Fruit fly (Drosophila melanogaster) whole organism, embryonic: ENCODE results near the gene Elp4.

Source experiments
- Awh ChIP-seq: fragments of 200-800 bp; sonication (Bioruptor generic); IDR thresholded peaks from 2 replicates; pipeline ENCODE4, ENCODE4 v1.3.6; 2022; ENCODE audit warnings: missing biosample characterization, missing genetic modification characterization
- C15 ChIP-seq: fragments of 200-800 bp; sonication (Bioruptor generic); IDR thresholded peaks from 3 replicates; pipeline ENCODE4 v1.3.6; 2022; ENCODE audit warnings: missing biosample characterization, missing genetic modification characterization
- CG11560 ChIP-seq: fragments of 200-800 bp; sonication (Bioruptor generic); IDR thresholded peaks from 3 replicates; pipeline ENCODE4 v1.3.6; 2022; ENCODE audit warnings: missing biosample characterization, missing genetic modification characterization
- CG11695 ChIP-seq: fragments of 200-800 bp; sonication (Bioruptor generic); IDR thresholded peaks from 3 replicates; pipeline ENCODE4 v1.3.6; 2022; ENCODE audit warnings: missing biosample characterization, missing genetic modification characterization
- CG12071 ChIP-seq: fragments of 200-800 bp; sonication (Bioruptor generic); optimal IDR thresholded peaks from 3 replicates; lab custom pipeline; 2018; ENCODE audit warnings: missing biosample characterization, mild to moderate bottlenecking, missing genetic modification characterization
- CG12104 ChIP-seq: fragments of 200-800 bp; sonication (Bioruptor generic); optimal IDR thresholded peaks from 3 replicates; lab custom pipeline; 2016; ENCODE audit warnings: missing biosample characterization, missing genetic modification characterization
- CG14667 ChIP-seq: fragments of 200-800 bp; sonication (Bioruptor generic); IDR thresholded peaks from 2 replicates; pipeline ENCODE4 v1.3.6; 2022; ENCODE audit warnings: missing biosample characterization, missing genetic modification characterization
- CG15601 ChIP-seq: fragments of 200-800 bp; sonication (Bioruptor generic); optimal IDR thresholded peaks from 3 replicates; lab custom pipeline; 2019; ENCODE audit warnings: missing biosample characterization, mild to moderate bottlenecking, missing genetic modification characterization, moderate library complexity
- CG2129 ChIP-seq: fragments of 200-800 bp; sonication (Bioruptor generic); IDR thresholded peaks from 2 replicates; pipeline ENCODE4 v1.3.6; 2022; ENCODE audit warnings: missing biosample characterization, missing genetic modification characterization; ENCODE audit not compliant: partially characterized antibody
- CG2199 ChIP-seq: fragments of 200-800 bp; sonication (Bioruptor generic); IDR thresholded peaks from 3 replicates; pipeline ENCODE4 v1.3.6; 2022; ENCODE audit warnings: missing biosample characterization, missing genetic modification characterization
- CG2202 ChIP-seq: fragments of 200-800 bp; sonication (Bioruptor generic); optimal IDR thresholded peaks from 2 replicates; lab custom pipeline; 2018; ENCODE audit warnings: missing biosample characterization, mild to moderate bottlenecking, missing genetic modification characterization
- CG31365 ChIP-seq: fragments of 200-800 bp; sonication (Bioruptor generic); optimal IDR thresholded peaks from 2 replicates; lab custom pipeline; 2018; ENCODE audit warnings: missing biosample characterization, mild to moderate bottlenecking, missing genetic modification characterization
- CG4424 ChIP-seq: fragments of 200-800 bp; sonication (Bioruptor generic); optimal IDR thresholded peaks from 3 replicates; lab custom pipeline; 2016; ENCODE audit warnings: missing biosample characterization, missing genetic modification characterization
- CG7372 ChIP-seq: fragments of 200-800 bp; sonication (Bioruptor generic); IDR thresholded peaks from 2 replicates; pipeline ENCODE4 v1.3.6; 2022; ENCODE audit warnings: missing biosample characterization, missing genetic modification characterization
- CG8281 ChIP-seq: fragments of 200-800 bp; sonication (Bioruptor generic); optimal IDR thresholded peaks from 2 replicates; lab custom pipeline; 2018; ENCODE audit warnings: missing biosample characterization, mild to moderate bottlenecking, missing genetic modification characterization, moderate library complexity
- CG8290 ChIP-seq, 3 experiments: fragments of 200-800 bp; sonication (Bioruptor generic); optimal IDR thresholded peaks; 2 replicates each; lab custom pipeline; 2016 to 2019; ENCODE audit warnings: missing biosample characterization in 3 of 3, missing genetic modification characterization in 3 of 3, mild to moderate bottlenecking in 2 of 3, moderate library complexity in 1 of 3
- CG8359 ChIP-seq: fragments of 200-800 bp; sonication (Bioruptor generic); optimal IDR thresholded peaks from 2 replicates; lab custom pipeline; 2017; ENCODE audit warnings: missing biosample characterization, mild to moderate bottlenecking, missing genetic modification characterization, borderline replicate concordance
- CTCF ChIP-seq: fragments of 200-800 bp; sonication (Bioruptor generic); optimal IDR thresholded peaks from 2 replicates; lab custom pipeline; 2017; ENCODE audit warnings: missing biosample characterization, mild to moderate bottlenecking, missing genetic modification characterization, moderate library complexity
- CkIIα-i1 ChIP-seq: fragments of 200-800 bp; sonication (Bioruptor generic); IDR thresholded peaks from 2 replicates; pipeline ENCODE4 v1.3.6; 2022; ENCODE audit warnings: missing biosample characterization, missing genetic modification characterization
- Dll ChIP-seq: fragments of 200-800 bp; sonication (Bioruptor generic); IDR thresholded peaks from 4 replicates; pipeline ENCODE4 v1.3.6; 2022; ENCODE audit warnings: missing biosample characterization, missing genetic modification characterization; ENCODE audit not compliant: partially characterized antibody
- Dp ChIP-seq: fragments of 200-800 bp; sonication (Bioruptor generic); optimal IDR thresholded peaks from 2 replicates; lab custom pipeline; 2018; ENCODE audit warnings: missing biosample characterization, mild to moderate bottlenecking, missing genetic modification characterization, moderate library complexity
- Drgx ChIP-seq: fragments of 200-800 bp; sonication (Bioruptor generic); IDR thresholded peaks from 2 replicates; pipeline ENCODE4 v1.3.6; 2022; ENCODE audit warnings: missing biosample characterization, missing genetic modification characterization
- ERR ChIP-seq: fragments of 200-800 bp; sonication (Bioruptor generic); optimal IDR thresholded peaks from 2 replicates; lab custom pipeline; 2016; ENCODE audit warnings: missing biosample characterization, missing genetic modification characterization
- HHEX ChIP-seq: fragments of 200-800 bp; sonication (Bioruptor generic); optimal IDR thresholded peaks from 3 replicates; lab custom pipeline; 2017; ENCODE audit warnings: missing biosample characterization, mild to moderate bottlenecking, missing genetic modification characterization, missing genetic modification reagents
- HmgZ ChIP-seq: fragments of 200-800 bp; sonication (Bioruptor generic); optimal IDR thresholded peaks from 2 replicates; lab custom pipeline; 2018; ENCODE audit warnings: missing biosample characterization, mild to moderate bottlenecking, missing genetic modification characterization
- Hsf ChIP-seq: fragments of 200-800 bp; sonication (Bioruptor generic); optimal IDR thresholded peaks from 3 replicates; lab custom pipeline; 2016; ENCODE audit warnings: missing biosample characterization, missing genetic modification characterization
- Mad ChIP-seq: fragments of 200-800 bp; sonication (Bioruptor generic); optimal IDR thresholded peaks from 2 replicates; lab custom pipeline; 2016; ENCODE audit warnings: missing biosample characterization, missing genetic modification characterization
- Myb ChIP-seq: fragments of 200-800 bp; sonication (Bioruptor generic); optimal IDR thresholded peaks from 2 replicates; lab custom pipeline; 2016; ENCODE audit warnings: missing biosample characterization, missing genetic modification characterization
- Nf-YC ChIP-seq: fragments of 200-800 bp; optimal IDR thresholded peaks from 3 replicates; lab custom pipeline; 2019; ENCODE audit warnings: missing biosample characterization, mild to moderate bottlenecking, missing genetic modification characterization, moderate library complexity
- Opbp ChIP-seq: fragments of 200-800 bp; sonication (Bioruptor generic); IDR thresholded peaks from 3 replicates; pipeline ENCODE4 v1.3.6; 2022; ENCODE audit warnings: missing biosample characterization, missing genetic modification characterization; ENCODE audit not compliant: partially characterized antibody
- Sox100B ChIP-seq: fragments of 200-800 bp; sonication (Bioruptor generic); optimal IDR thresholded peaks from 3 replicates; lab custom pipeline; 2018; ENCODE audit warnings: missing biosample characterization, mild to moderate bottlenecking, missing genetic modification characterization
- Vsx1 ChIP-seq: fragments of 200-800 bp; sonication (Bioruptor generic); optimal IDR thresholded peaks from 2 replicates; lab custom pipeline; 2017; ENCODE audit warnings: missing biosample characterization, mild to moderate bottlenecking, missing genetic modification characterization, missing genetic modification reagents
- Xrp1 ChIP-seq: fragments of 200-800 bp; sonication (Bioruptor generic); IDR thresholded peaks from 2 replicates; pipeline ENCODE4 v1.3.6; 2022; ENCODE audit warnings: missing biosample characterization, missing genetic modification characterization
- ac ChIP-seq: fragments of 200-800 bp; sonication (Bioruptor generic); optimal IDR thresholded peaks from 3 replicates; lab custom pipeline; 2017; ENCODE audit warnings: missing biosample characterization, mild to moderate bottlenecking, missing genetic modification characterization
- ato ChIP-seq: fragments of 200-800 bp; sonication (Bioruptor generic); IDR thresholded peaks from 2 replicates; pipeline ENCODE4 v1.3.6; 2022; ENCODE audit warnings: missing biosample characterization, missing genetic modification characterization; ENCODE audit not compliant: partially characterized antibody
- bsh ChIP-seq, 2 experiments: fragments of 200-800 bp; sonication (Bioruptor generic); optimal IDR thresholded peaks; 2 replicates each; lab custom pipeline; 2017 to 2018; ENCODE audit warnings: mild to moderate bottlenecking in 2 of 2, missing biosample characterization in 2 of 2, missing genetic modification characterization in 2 of 2, moderate library complexity in 1 of 2
- fu2 ChIP-seq: fragments of 200-800 bp; sonication (Bioruptor generic); optimal IDR thresholded peaks from 2 replicates; lab custom pipeline; 2016; ENCODE audit warnings: missing biosample characterization, missing genetic modification characterization
- hth ChIP-seq: fragments of >200 bp; optimal IDR thresholded peaks from 2 replicates; lab custom pipeline; 2017; ENCODE audit warnings: inconsistent platforms
- kay ChIP-seq: fragments of 200-800 bp; sonication (Bioruptor generic); optimal IDR thresholded peaks from 2 replicates; lab custom pipeline; 2016; ENCODE audit warnings: missing biosample characterization, missing genetic modification characterization
- lab ChIP-seq: fragments of 200-800 bp; sonication (Bioruptor generic); optimal IDR thresholded peaks from 3 replicates; lab custom pipeline; 2017; ENCODE audit warnings: missing biosample characterization, missing genetic modification characterization, mild to moderate bottlenecking, moderate library complexity, missing genetic modification reagents
- lmd ChIP-seq: fragments of 200-800 bp; sonication (Bioruptor generic); IDR thresholded peaks from 2 replicates; pipeline ENCODE4 v1.3.6; 2022; ENCODE audit warnings: missing biosample characterization, missing genetic modification characterization
- nmo ChIP-seq: fragments of 200-800 bp; sonication (Bioruptor generic); optimal IDR thresholded peaks from 2 replicates; lab custom pipeline; 2018; ENCODE audit warnings: missing biosample characterization, mild to moderate bottlenecking, missing genetic modification characterization, moderate library complexity
- salm ChIP-seq: fragments of 200-800 bp; sonication (Bioruptor generic); optimal IDR thresholded peaks from 2 replicates; lab custom pipeline; 2018; ENCODE audit warnings: missing biosample characterization, mild to moderate bottlenecking, missing genetic modification characterization
- shn ChIP-seq: fragments of 200-800 bp; sonication (Bioruptor generic); optimal IDR thresholded peaks from 3 replicates; lab custom pipeline; 2016; ENCODE audit warnings: missing biosample characterization, missing genetic modification characterization
- sr ChIP-seq: fragments of 200-800 bp; sonication (Bioruptor generic); IDR thresholded peaks from 3 replicates; pipeline ENCODE4 v1.3.6; 2022; ENCODE audit warnings: missing biosample characterization, missing genetic modification characterization
- tll ChIP-seq, 2 experiments: fragments of 200-800 bp in 1 of 2; fragments of >200 bp in 1 of 2; sonication (Bioruptor generic) in 1 of 2; optimal IDR thresholded peaks; 2 replicates each; lab custom pipeline; 2017 to 2019; ENCODE audit warnings: missing biosample characterization in 2 of 2, missing genetic modification characterization in 2 of 2, mild to moderate bottlenecking in 1 of 2, moderate library complexity in 1 of 2
- wor ChIP-seq: fragments of 200-800 bp; sonication (Bioruptor generic); IDR thresholded peaks from 2 replicates; pipeline ENCODE4 v1.3.6; 2022; ENCODE audit warnings: missing biosample characterization, missing genetic modification characterization
- zfh2 ChIP-seq: fragments of 200-800 bp; sonication (Bioruptor generic); optimal IDR thresholded peaks from 2 replicates; lab custom pipeline; 2016; ENCODE audit warnings: missing biosample characterization, missing genetic modification characterization

Gene Elp4

DNA sequence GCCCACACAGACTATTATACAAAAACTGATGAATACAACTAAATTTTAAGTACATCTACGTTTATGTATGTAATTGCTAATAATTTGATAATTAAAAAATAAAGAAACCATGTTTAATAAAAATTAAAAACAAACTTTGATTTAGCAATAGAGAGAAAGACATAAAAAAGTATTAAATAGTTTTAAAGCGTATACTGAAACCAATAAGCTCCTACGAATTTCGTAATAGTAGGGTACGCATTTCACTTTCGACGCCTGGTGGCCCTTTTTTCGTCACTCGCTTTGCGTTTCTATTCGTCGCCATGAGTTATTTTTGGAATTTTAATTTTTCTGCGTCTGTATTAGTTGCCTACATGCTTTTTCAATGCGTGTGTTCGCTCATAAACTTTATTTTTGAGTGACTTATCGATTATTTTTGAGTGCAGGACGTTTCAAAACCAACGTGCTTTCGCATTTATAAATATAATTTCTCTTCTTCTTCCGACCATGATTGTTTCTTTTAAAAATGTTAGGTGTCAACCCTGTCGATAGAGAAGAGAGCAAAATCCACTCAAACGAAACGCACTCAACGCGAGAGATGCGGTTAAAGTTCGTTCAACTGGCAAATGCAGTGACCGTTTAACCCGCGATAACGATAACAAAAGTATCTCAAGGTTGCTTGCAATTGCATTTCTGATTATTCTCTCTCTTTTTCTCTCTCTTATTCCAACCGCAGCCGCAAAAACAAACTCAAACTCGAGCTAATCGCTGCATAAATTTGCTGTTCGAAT lies 22.8 kb downstream of the Elp4 start, which contains the start of gene Oscillin (continued):
- TF ChIP-seq hth (lab: Kevin White, UChicago) (no peak), HmgZ (peak; percentile 70), ac (GFP tag; lab: Kevin White, UChicago) (no peak), fu2 (GFP tag; lab: Kevin White, UChicago) (no peak), Awh (GFP tag; lab: Robert Waterston, UW) (peak; percentile 91), Hsf (GFP tag; lab: Kevin White, UChicago) (peak; percentile 74), Xrp1 (GFP tag; lab: Robert Waterston, UW) (peak; percentile 94), shn (GFP tag; lab: Kevin White, UChicago) (no peak), CG8359 (GFP tag; lab: Kevin White, UChicago) (peak; percentile 44), CG2202 (tag; lab: Kevin White, UChicago) (peak; percentile 28), Opbp (GFP tag; lab: Robert Waterston, UW) (peak; percentile 93; the same call in 2 of the 3 replicates), kay (peak; percentile 73), Nf-YC (tag; lab: Kevin White, UChicago) (peak; percentile 72), CG14667 (GFP tag; lab: Robert Waterston, UW) (peak; percentile 63), Drgx (GFP tag; lab: Robert Waterston, UW) (peak; percentile 77), CG15601 (tag; lab: Kevin White, UChicago) (peak; percentile 90), C15 (GFP tag; lab: Robert Waterston, UW) (0 out of 3 replicates have a peak, but pooled peaks have one; percentile 48), CG2199 (GFP tag; lab: Robert Waterston, UW) (0 out of 3 replicates have a peak, but pooled peaks have one; percentile 25), bsh (GFP tag; optimal IDR thresholded peaks at IDR 0.05; lab: Kevin White, UChicago) (peak in 1 of 2 experiments; percentile 93), ato (peak; percentile 81; the same call in 1 of the 2 replicates), Dll (GFP tag; lab: Robert Waterston, UW) (peak; percentile 66; the same call in 3 of the 4 replicates), zfh2 (GFP tag; lab: Kevin White, UChicago) (no peak), CG31365 (tag; lab: Kevin White, UChicago) (no peak), salm (tag; lab: Kevin White, UChicago) (peak; percentile 56), ERR (peak; percentile 43), nmo (peak; percentile 93), Myb (GFP tag; lab: Kevin White, UChicago) (no peak), CG8290 (GFP tag; optimal IDR thresholded peaks at IDR 0.05; lab: Kevin White, UChicago) (peak; percentile 41), CG8290 (tag; optimal IDR thresholded peaks at IDR 0.05; lab: Kevin White, UChicago) (peak in 1 of 2 experiments; percentile 5), Dp (GFP tag; lab: Kevin White, UChicago) (no peak), CG11695 (peak; percentile 90), CG4424 (GFP tag; lab: Kevin White, UChicago) (peak; percentile 84), tll (GFP tag; optimal IDR thresholded peaks at IDR 0.05; lab: Kevin White, UChicago) (no peak), HHEX (GFP tag; lab: Kevin White, UChicago) (peak; percentile 86), CG12104 (peak; percentile 80), CG2129 (0 out of 2 replicates have a peak, but pooled peaks have one; percentile 15), wor (GFP tag; lab: Robert Waterston, UW) (peak; percentile 64), sr (GFP tag; lab: Robert Waterston, UW) (no peak), Mad (peak; percentile 30), CG7372 (GFP tag; lab: Robert Waterston, UW) (peak; percentile 77), CG12071 (GFP tag; lab: Kevin White, UChicago) (no peak), CG8281 (tag; lab: Kevin White, UChicago) (peak; percentile 49), lab (GFP tag; lab: Kevin White, UChicago) (peak; percentile 88), CkIIα-i1 (GFP tag; lab: Robert Waterston, UW) (no peak), Sox100B (GFP tag; lab: Kevin White, UChicago) (peak; percentile 88), lmd (GFP tag; lab: Robert Waterston, UW) (peak; percentile 82), Vsx1 (no peak), CTCF (GFP tag; lab: Kevin White, UChicago) (peak; percentile 12), CG11560 (tag; lab: Robert Waterston, UW) (no peak)
